Fruit fly (Drosophila melanogaster) whole organism, embryonic: Measurements from ENCODE around the gene Rnf146.

Experiments
- Atf6 ChIP-seq: fragments of 200-800 bp; sonication (Bioruptor generic); IDR thresholded peaks from 2 replicates; pipeline ENCODE4 v1.3.6; 2022; ENCODE audit warnings: missing biosample characterization, missing genetic modification characterization
- CG10366 ChIP-seq: fragments of 200-800 bp; sonication (Bioruptor generic); IDR thresholded peaks from 2 replicates; pipeline ENCODE4 v1.3.6; 2022; ENCODE audit warnings: missing biosample characterization, missing genetic modification characterization
- CG10543 ChIP-seq: fragments of 200-800 bp; sonication (Bioruptor generic); optimal IDR thresholded peaks from 3 replicates; lab custom pipeline; 2017; ENCODE audit warnings: missing biosample characterization, mild to moderate bottlenecking, missing genetic modification characterization, moderate library complexity
- CG10654 ChIP-seq: fragments of 200-800 bp; sonication (Bioruptor generic); optimal IDR thresholded peaks from 2 replicates; lab custom pipeline; 2016; ENCODE audit warnings: missing biosample characterization, missing genetic modification characterization
- CG11560 ChIP-seq: fragments of 200-800 bp; sonication (Bioruptor generic); IDR thresholded peaks from 3 replicates; pipeline ENCODE4 v1.3.6; 2022; ENCODE audit warnings: missing biosample characterization, missing genetic modification characterization
- CG12155 ChIP-seq: fragments of 200-800 bp; sonication (Bioruptor generic); optimal IDR thresholded peaks from 3 replicates; lab custom pipeline; 2016; ENCODE audit warnings: missing biosample characterization, missing genetic modification characterization
- CG13424 ChIP-seq: fragments of 200-800 bp; sonication (Bioruptor generic); optimal IDR thresholded peaks from 2 replicates; lab custom pipeline; 2019; ENCODE audit warnings: missing biosample characterization, mild to moderate bottlenecking, missing genetic modification characterization, moderate library complexity
- CG14014 ChIP-seq: fragments of 200-800 bp; sonication (Bioruptor generic); IDR thresholded peaks from 2 replicates; pipeline ENCODE4 v1.3.6; 2022; ENCODE audit warnings: missing biosample characterization, missing genetic modification characterization
- CG16815 ChIP-seq: fragments of 200-800 bp; sonication (Bioruptor generic); optimal IDR thresholded peaks from 3 replicates; lab custom pipeline; 2017; ENCODE audit warnings: missing biosample characterization, mild to moderate bottlenecking, missing genetic modification characterization
- CG18764 ChIP-seq: fragments of 200-800 bp; sonication (Bioruptor generic); optimal IDR thresholded peaks from 3 replicates; lab custom pipeline; 2016; ENCODE audit warnings: missing biosample characterization, missing genetic modification characterization
- CG2202 ChIP-seq: fragments of 200-800 bp; sonication (Bioruptor generic); optimal IDR thresholded peaks from 2 replicates; lab custom pipeline; 2018; ENCODE audit warnings: missing biosample characterization, mild to moderate bottlenecking, missing genetic modification characterization
- CG3163 ChIP-seq: fragments of 200-800 bp; sonication (Bioruptor generic); optimal IDR thresholded peaks from 3 replicates; lab custom pipeline; 2016; ENCODE audit warnings: missing biosample characterization, missing genetic modification characterization
- CG3847 ChIP-seq: fragments of 200-800 bp; sonication (Bioruptor generic); IDR thresholded peaks from 2 replicates; pipeline ENCODE4 v1.3.6; 2022; ENCODE audit warnings: missing biosample characterization, missing genetic modification characterization
- CG42726 ChIP-seq: fragments of 200-800 bp; sonication (Bioruptor generic); IDR thresholded peaks from 2 replicates; pipeline ENCODE4 v1.3.6; 2022; ENCODE audit warnings: missing biosample characterization, missing genetic modification characterization; ENCODE audit not compliant: partially characterized antibody
- CG4328 ChIP-seq: fragments of 200-800 bp; sonication (Bioruptor generic); optimal IDR thresholded peaks from 3 replicates; lab custom pipeline; 2017; ENCODE audit warnings: missing biosample characterization, missing genetic modification reagents, missing genetic modification characterization
- CG4820 ChIP-seq: fragments of 200-800 bp; sonication (Bioruptor generic); optimal IDR thresholded peaks from 3 replicates; lab custom pipeline; 2016; ENCODE audit warnings: missing biosample characterization, missing genetic modification characterization
- CG6683 ChIP-seq: fragments of 200-800 bp; sonication (Bioruptor generic); optimal IDR thresholded peaks from 2 replicates; lab custom pipeline; 2017; ENCODE audit warnings: missing biosample characterization, mild to moderate bottlenecking, missing genetic modification characterization, missing genetic modification reagents
- CG9727 ChIP-seq: fragments of 200-800 bp; sonication (Bioruptor generic); optimal IDR thresholded peaks from 3 replicates; lab custom pipeline; 2017; ENCODE audit warnings: missing biosample characterization, mild to moderate bottlenecking, missing genetic modification characterization
- CG9797 ChIP-seq: fragments of 200-800 bp; sonication (Bioruptor generic); optimal IDR thresholded peaks from 3 replicates; lab custom pipeline; 2018; ENCODE audit warnings: missing biosample characterization, mild to moderate bottlenecking, missing genetic modification characterization
- CoRest ChIP-seq: fragments of 200-800 bp; sonication (Bioruptor generic); optimal IDR thresholded peaks from 3 replicates; lab custom pipeline; 2018; ENCODE audit warnings: missing biosample characterization, mild to moderate bottlenecking, missing genetic modification characterization, moderate library complexity
- Dfd ChIP-seq, 2 experiments: fragments of >200 bp; optimal IDR thresholded peaks; 2 replicates each; lab custom pipeline; 2017; ENCODE audit warnings: missing biosample characterization in 2 of 2, missing genetic modification characterization in 2 of 2
- H15 ChIP-seq: fragments of 200-800 bp; sonication (Bioruptor generic); IDR thresholded peaks from 3 replicates; pipeline ENCODE4 v1.3.6; 2022; ENCODE audit warnings: missing biosample characterization, missing genetic modification characterization
- Jarid2 ChIP-seq: fragments of 200-800 bp; sonication (Bioruptor generic); optimal IDR thresholded peaks from 3 replicates; lab custom pipeline; 2017; ENCODE audit warnings: mild to moderate bottlenecking, missing biosample characterization, missing genetic modification reagents, missing genetic modification characterization
- Sry-δ ChIP-seq: fragments of 200-800 bp; sonication (Bioruptor generic); optimal IDR thresholded peaks from 2 replicates; lab custom pipeline; 2016; ENCODE audit warnings: missing biosample characterization, missing genetic modification characterization
- YL-1 ChIP-seq: fragments of 200-800 bp; sonication (Bioruptor generic); optimal IDR thresholded peaks from 3 replicates; lab custom pipeline; 2017; ENCODE audit warnings: missing biosample characterization, mild to moderate bottlenecking, missing genetic modification characterization
- abd-A ChIP-seq: fragments of 200-800 bp; sonication (Bioruptor generic); optimal IDR thresholded peaks from 3 replicates; lab custom pipeline; 2019; ENCODE audit warnings: missing biosample characterization, mild to moderate bottlenecking, missing genetic modification characterization, moderate library complexity
- ac ChIP-seq: fragments of 200-800 bp; sonication (Bioruptor generic); optimal IDR thresholded peaks from 3 replicates; lab custom pipeline; 2017; ENCODE audit warnings: missing biosample characterization, mild to moderate bottlenecking, missing genetic modification characterization
- chm ChIP-seq: fragments of 200-800 bp; sonication (Bioruptor generic); IDR thresholded peaks from 2 replicates; pipeline ENCODE4 v1.3.6; 2022; ENCODE audit warnings: missing biosample characterization, missing genetic modification characterization
- crc ChIP-seq: fragments of 200-800 bp; sonication (Bioruptor generic); optimal IDR thresholded peaks from 2 replicates; lab custom pipeline; 2016; ENCODE audit warnings: missing biosample characterization, missing genetic modification characterization
- danr ChIP-seq: fragments of 200-800 bp; sonication (Bioruptor generic); IDR thresholded peaks from 2 replicates; pipeline ENCODE4 v1.3.6; 2022; ENCODE audit warnings: missing biosample characterization, missing genetic modification characterization
- dati ChIP-seq: fragments of 200-800 bp; sonication (Bioruptor generic); IDR thresholded peaks from 2 replicates; pipeline ENCODE4 v1.3.6; 2022; ENCODE audit warnings: missing biosample characterization, missing genetic modification characterization
- dm ChIP-seq: fragments of 200-800 bp; sonication (Bioruptor generic); optimal IDR thresholded peaks from 3 replicates; lab custom pipeline; 2016; ENCODE audit warnings: missing biosample characterization, missing genetic modification characterization
- dmrt11E ChIP-seq: fragments of 200-800 bp; sonication (Bioruptor generic); optimal IDR thresholded peaks from 3 replicates; lab custom pipeline; 2018; ENCODE audit warnings: missing biosample characterization, mild to moderate bottlenecking, missing genetic modification characterization, moderate library complexity
- dysf ChIP-seq: fragments of 200-800 bp; sonication (Bioruptor generic); IDR thresholded peaks from 3 replicates; pipeline ENCODE4 v1.3.6; 2022; ENCODE audit warnings: missing biosample characterization, missing genetic modification characterization
- eve ChIP-seq, 2 experiments: fragments of >200 bp; optimal IDR thresholded peaks; 2 replicates each; lab custom pipeline; 2017; ENCODE audit warnings: missing biosample characterization in 2 of 2, missing genetic modification characterization in 2 of 2
- fru ChIP-seq: fragments of >200 bp; optimal IDR thresholded peaks from 2 replicates; lab custom pipeline; 2017
- gce ChIP-seq: fragments of 200-800 bp; sonication (Bioruptor generic); IDR thresholded peaks from 3 replicates; pipeline ENCODE4 v1.3.6; 2022; ENCODE audit warnings: missing biosample characterization, missing genetic modification characterization
- grau ChIP-seq: fragments of 200-800 bp; optimal IDR thresholded peaks from 3 replicates; lab custom pipeline; 2019; ENCODE audit warnings: missing biosample characterization, mild to moderate bottlenecking, missing genetic modification characterization, moderate library complexity
- lov ChIP-seq, 2 experiments: fragments of 200-800 bp in 1 of 2; fragments of >200 bp in 1 of 2; sonication (Bioruptor generic) in 1 of 2; IDR thresholded peaks in 1 of 2; optimal IDR thresholded peaks in 1 of 2; 2 replicates in 1 of 2; 3 replicates in 1 of 2; pipeline versions ENCODE4 v1.3.6 to Lab custom; 2017 to 2022; ENCODE audit warnings: missing biosample characterization in 1 of 2, missing genetic modification characterization in 1 of 2
- nerfin-1 ChIP-seq: fragments of 200-800 bp; sonication (Bioruptor generic); optimal IDR thresholded peaks from 3 replicates; lab custom pipeline; 2019; ENCODE audit warnings: missing biosample characterization, mild to moderate bottlenecking, missing genetic modification characterization, moderate library complexity
- onecut ChIP-seq: fragments of 200-800 bp; sonication (Bioruptor generic); IDR thresholded peaks from 2 replicates; pipeline ENCODE4 v1.3.6; 2022; ENCODE audit warnings: missing biosample characterization, missing genetic modification characterization
- pita ChIP-seq: fragments of 200-800 bp; sonication (Bioruptor generic); optimal IDR thresholded peaks from 2 replicates; lab custom pipeline; 2017; ENCODE audit warnings: missing biosample characterization, mild to moderate bottlenecking, missing genetic modification characterization
- psq ChIP-seq: fragments of 200-800 bp; sonication (Bioruptor generic); optimal IDR thresholded peaks from 2 replicates; lab custom pipeline; 2017; ENCODE audit warnings: missing biosample characterization, missing genetic modification characterization
- repo ChIP-seq: fragments of 200-800 bp; sonication (Bioruptor generic); optimal IDR thresholded peaks from 2 replicates; lab custom pipeline; 2016; ENCODE audit warnings: missing biosample characterization, missing genetic modification characterization
- rib ChIP-seq: fragments of 200-800 bp; sonication (Bioruptor generic); IDR thresholded peaks from 2 replicates; pipeline ENCODE4 v1.3.6; 2022; ENCODE audit warnings: missing biosample characterization, missing genetic modification characterization
- sd ChIP-seq: fragments of 200-800 bp; sonication (Bioruptor generic); optimal IDR thresholded peaks from 3 replicates; lab custom pipeline; 2018; ENCODE audit warnings: missing biosample characterization, mild to moderate bottlenecking, missing genetic modification characterization, moderate library complexity
- tap ChIP-seq: fragments of 200-800 bp; optimal IDR thresholded peaks from 3 replicates; lab custom pipeline; 2019; ENCODE audit warnings: missing biosample characterization, mild to moderate bottlenecking, missing genetic modification characterization, moderate library complexity
- trem ChIP-seq: fragments of 200-800 bp; optimal IDR thresholded peaks from 3 replicates; lab custom pipeline; 2019; ENCODE audit warnings: missing biosample characterization, mild to moderate bottlenecking, missing genetic modification characterization, moderate library complexity
- vfl ChIP-seq: fragments of 200-800 bp; sonication (Bioruptor generic); optimal IDR thresholded peaks from 2 replicates; lab custom pipeline; 2016; ENCODE audit warnings: missing biosample characterization, missing genetic modification characterization
- zen ChIP-seq: fragments of 200-800 bp; sonication (Bioruptor generic); optimal IDR thresholded peaks from 3 replicates; lab custom pipeline; 2018; ENCODE audit warnings: missing biosample characterization, mild to moderate bottlenecking, missing genetic modification characterization, moderate library complexity
- zfh2 ChIP-seq: fragments of 200-800 bp; sonication (Bioruptor generic); optimal IDR thresholded peaks from 2 replicates; lab custom pipeline; 2016; ENCODE audit warnings: missing biosample characterization, missing genetic modification characterization

The Rnf146 gene

dm6 chr3L:19663605-19664230 lies 21.1 kb upstream of the Rnf146 start, which contains the start of gene tey (continued):
- TF ChIP-seq zfh2 (GFP tag; lab: Kevin White, UChicago) (no peak), Jarid2 (GFP tag; lab: Kevin White, UChicago) (peak; percentile 83), CoRest (tag; lab: Kevin White, UChicago) (peak; percentile 22), dmrt11E (tag; lab: Kevin White, UChicago) (no peak), CG9727 (GFP tag; lab: Kevin White, UChicago) (no peak), rib (GFP tag; lab: Robert Waterston, UW) (no peak), danr (GFP tag; lab: Robert Waterston, UW) (no peak), psq (GFP tag; lab: Kevin White, UChicago) (no peak), CG2202 (tag; lab: Kevin White, UChicago) (no peak), sd (tag; lab: Kevin White, UChicago) (no peak), CG42726 (GFP tag; lab: Robert Waterston, UW) (no peak), CG10366 (GFP tag; lab: Robert Waterston, UW) (no peak), CG14014 (GFP tag; lab: Robert Waterston, UW) (no peak), dysf (GFP tag; lab: Robert Waterston, UW) (no peak), CG16815 (GFP tag; lab: Kevin White, UChicago) (no peak), Atf6 (GFP tag; lab: Robert Waterston, UW) (no peak), Dfd (GFP tag; optimal IDR thresholded peaks at IDR 0.05; lab: Kevin White, UChicago) (no peak), dati (GFP tag; lab: Robert Waterston, UW) (no peak), fru (lab: Kevin White, UChicago) (no peak), CG4820 (no peak), CG12155 (no peak), grau (tag; lab: Kevin White, UChicago) (no peak), CG10654 (GFP tag; lab: Kevin White, UChicago) (no peak), CG4328 (GFP tag; lab: Kevin White, UChicago) (no peak), tap (no peak), H15 (no peak), CG6683 (GFP tag; lab: Kevin White, UChicago) (no peak), repo (no peak), CG3847 (GFP tag; lab: Robert Waterston, UW) (no peak), CG18764 (GFP tag; lab: Kevin White, UChicago) (no peak), Sry-δ (GFP tag; lab: Kevin White, UChicago) (no peak), YL-1 (GFP tag; lab: Kevin White, UChicago) (no peak), CG13424 (no peak), chm (0 out of 2 replicates have a peak, but pooled peaks have one; percentile 35), dm (GFP tag; lab: Kevin White, UChicago) (no peak), zen (peak; percentile 29), nerfin-1 (peak; percentile 27), gce (no peak), eve (GFP tag; optimal IDR thresholded peaks at IDR 0.05; lab: Kevin White, UChicago) (no peak), onecut (no peak), vfl (no peak), CG11560 (no peak), CG3163 (no peak), abd-A (tag; lab: Kevin White, UChicago) (peak; percentile 1), ac (GFP tag; lab: Kevin White, UChicago) (peak; percentile 37), crc (GFP tag; lab: Kevin White, UChicago) (no peak), CG10543 (GFP tag; lab: Kevin White, UChicago) (no peak), CG9797 (GFP tag; lab: Kevin White, UChicago) (no peak), trem (tag; lab: Kevin White, UChicago) (no peak), lov (optimal IDR thresholded peaks at IDR 0.05; lab: Kevin White, UChicago) (no peak), lov (GFP tag; IDR thresholded peaks at IDR 0.05; lab: Robert Waterston, UW) (0 out of 3 replicates have a peak, but pooled peaks have one; percentile 11), pita (GFP tag; lab: Kevin White, UChicago) (no peak)
